Worm (Caenorhabditis elegans) whole organism, young adult: ENCODE data around the gene F59A6.3.

Source experiments
- B0019.2 ChIP-seq: fragments of 200-800 bp; sonication (Bioruptor generic); conservative IDR thresholded peaks from 2 replicates; pipeline ENCODE4 v1.3.6; 2022; ENCODE audit warnings: missing genetic modification reagents, missing genetic modification characterization, missing compliant biosample characterization
- C06A6.2 ChIP-seq: fragments of 200-800 bp; sonication (Bioruptor generic); conservative IDR thresholded peaks from 2 replicates; pipeline ENCODE4 v1.3.6; 2022; ENCODE audit warnings: missing genetic modification characterization, missing compliant biosample characterization
- F23B12.7 ChIP-seq: sonication (generic microtip); optimal IDR thresholded peaks from 2 replicates; lab custom pipeline; 2017; ENCODE audit warnings: missing genetic modification characterization, mild to moderate bottlenecking, missing compliant biosample characterization, antibody characterized with exemption, moderate library complexity; ENCODE audit not compliant: insufficient read depth
- F52B5.7 ChIP-seq: sonication (generic microtip); optimal IDR thresholded peaks from 2 replicates; lab custom pipeline; 2016; ENCODE audit warnings: mild to moderate bottlenecking, missing genetic modification characterization, missing compliant biosample characterization
- aptf-3 ChIP-seq: fragments of 200-800 bp; sonication (Bioruptor generic); IDR thresholded peaks from 2 replicates; pipeline ENCODE4 v1.3.6; 2022; ENCODE audit warnings: missing genetic modification characterization, missing compliant biosample characterization
- attf-3 ChIP-seq: fragments of 200-800 bp; sonication (Bioruptor generic); conservative IDR thresholded peaks from 2 replicates; pipeline ENCODE4 v1.3.6; 2022; ENCODE audit warnings: missing genetic modification reagents, missing genetic modification characterization, missing compliant biosample characterization
- attf-5 ChIP-seq: fragments of 200-800 bp; sonication (Bioruptor generic); optimal IDR thresholded peaks from 2 replicates; lab custom pipeline; 2018; ENCODE audit warnings: mild to moderate bottlenecking, missing genetic modification characterization, missing compliant biosample characterization
- ceh-79 ChIP-seq: sonication (generic microtip); optimal IDR thresholded peaks from 2 replicates; lab custom pipeline; 2017; ENCODE audit warnings: mild to moderate bottlenecking, missing genetic modification characterization, missing compliant biosample characterization
- die-1 ChIP-seq: sonication (generic microtip); optimal IDR thresholded peaks from 2 replicates; lab custom pipeline; 2016; ENCODE audit warnings: missing genotype, mild to moderate bottlenecking, missing genetic modification characterization, missing compliant biosample characterization
- dox-1 ChIP-seq: fragments of 200-800 bp; sonication (Bioruptor generic); IDR thresholded peaks from 2 replicates; pipeline ENCODE4 v1.3.6; 2022; ENCODE audit warnings: missing genetic modification reagents, missing genetic modification characterization, missing compliant biosample characterization
- dpff-1 ChIP-seq: sonication (generic microtip); optimal IDR thresholded peaks from 2 replicates; lab custom pipeline; 2017; ENCODE audit warnings: mild to moderate bottlenecking, missing genetic modification characterization, missing compliant biosample characterization
- dpl-1 ChIP-seq: fragments of 150-350 bp; optimal IDR thresholded peaks from 2 replicates; lab custom pipeline; 2014; ENCODE audit warnings: missing biosample characterization, missing genetic modification reagents, missing genetic modification characterization
- ets-4 ChIP-seq: fragments of 200-800 bp; sonication (Bioruptor generic); optimal IDR thresholded peaks from 2 replicates; lab custom pipeline; 2018; ENCODE audit warnings: mild to moderate bottlenecking, missing genetic modification characterization, missing compliant biosample characterization
- lag-1 ChIP-seq: fragments of 200-800 bp; sonication (Bioruptor generic); IDR thresholded peaks from 2 replicates; pipeline ENCODE4 v1.3.6; 2022; ENCODE audit warnings: missing genetic modification reagents, missing genetic modification characterization, missing compliant biosample characterization
- lin-54 ChIP-seq: fragments of 200-800 bp; sonication (Bioruptor generic); optimal IDR thresholded peaks from 2 replicates; lab custom pipeline; 2018; ENCODE audit warnings: mild to moderate bottlenecking, missing genetic modification characterization, missing compliant biosample characterization
- lsl-1 ChIP-seq: fragments of 200-800 bp; sonication (Bioruptor generic); optimal IDR thresholded peaks from 2 replicates; lab custom pipeline; 2018; ENCODE audit warnings: mild to moderate bottlenecking, missing genetic modification characterization, moderate library complexity, missing compliant biosample characterization
- madf-3 ChIP-seq: fragments of 200-800 bp; sonication (Bioruptor generic); IDR thresholded peaks from 2 replicates; pipeline ENCODE4 v1.3.6; 2022; ENCODE audit warnings: missing genetic modification reagents, missing genetic modification characterization, missing compliant biosample characterization
- madf-6 ChIP-seq: fragments of 200-800 bp; sonication (Bioruptor generic); IDR thresholded peaks from 2 replicates; pipeline ENCODE4 v1.3.6; 2022; ENCODE audit warnings: missing genetic modification reagents, missing genetic modification characterization, missing compliant biosample characterization
- mcd-1 ChIP-seq: fragments of 200-800 bp; sonication (Bioruptor generic); IDR thresholded peaks from 2 replicates; pipeline ENCODE4 v1.3.6; 2022; ENCODE audit warnings: missing genetic modification reagents, missing genetic modification characterization, missing compliant biosample characterization
- mel-28 ChIP-seq: sonication (generic microtip); optimal IDR thresholded peaks from 2 replicates; lab custom pipeline; 2016; ENCODE audit warnings: borderline replicate concordance, mild to moderate bottlenecking, missing genetic modification characterization, missing compliant biosample characterization
- nfya-1 ChIP-seq: sonication (generic microtip); optimal IDR thresholded peaks from 2 replicates; lab custom pipeline; 2017; ENCODE audit warnings: antibody characterized with exemption, missing compliant biosample characterization, missing genetic modification characterization, borderline replicate concordance; ENCODE audit not compliant: insufficient read depth
- nhr-120 ChIP-seq: fragments of 200-800 bp; sonication (Bioruptor generic); IDR thresholded peaks from 2 replicates; pipeline ENCODE4 v1.3.6; 2022; ENCODE audit warnings: missing genetic modification characterization, missing compliant biosample characterization
- nhr-27 ChIP-seq: fragments of 200-800 bp; sonication (Bioruptor generic); optimal IDR thresholded peaks from 2 replicates; lab custom pipeline; 2018; ENCODE audit warnings: mild to moderate bottlenecking, missing genetic modification characterization, moderate library complexity, missing compliant biosample characterization
- nhr-80 ChIP-seq: sonication (generic microtip); optimal IDR thresholded peaks from 2 replicates; lab custom pipeline; 2016; ENCODE audit warnings: missing genetic modification characterization, missing compliant biosample characterization
- rcor-1 ChIP-seq: fragments of 200-800 bp; sonication (Bioruptor generic); IDR thresholded peaks from 2 replicates; pipeline ENCODE4 v1.3.6; 2022; ENCODE audit warnings: missing genetic modification reagents, missing genetic modification characterization, missing compliant biosample characterization
- rpc-1 ChIP-seq, 2 experiments: fragments of 150-350 bp in 1 of 2; sonication (generic microtip) in 1 of 2; optimal IDR thresholded peaks; 2 replicates each; lab custom pipeline; 2014 to 2018; ENCODE audit warnings: missing biosample characterization in 1 of 2, missing genetic modification characterization in 1 of 2, missing genetic modification reagents in 1 of 2, missing genotype in 1 of 2
- sdz-38 ChIP-seq: sonication (generic microtip); optimal IDR thresholded peaks from 2 replicates; lab custom pipeline; 2016; ENCODE audit warnings: missing genotype, missing genetic modification characterization, missing compliant biosample characterization
- snpc-1.3 ChIP-seq: sonication (generic microtip); optimal IDR thresholded peaks from 2 replicates; lab custom pipeline; 2017; ENCODE audit warnings: missing genetic modification characterization, mild to moderate bottlenecking, missing compliant biosample characterization, antibody characterized with exemption, moderate library complexity, missing genotype, missing genetic modification reagents; ENCODE audit not compliant: insufficient read depth
- snpc-3.4 ChIP-seq: sonication (generic microtip); optimal IDR thresholded peaks from 2 replicates; lab custom pipeline; 2017; ENCODE audit warnings: missing genetic modification characterization, mild to moderate bottlenecking, missing compliant biosample characterization, antibody characterized with exemption, moderate library complexity, missing genotype, missing genetic modification reagents
- sptf-2 ChIP-seq: fragments of 200-800 bp; sonication (Bioruptor generic); optimal IDR thresholded peaks from 2 replicates; lab custom pipeline; 2018; ENCODE audit warnings: mild to moderate bottlenecking, missing genetic modification characterization, missing compliant biosample characterization
- tbp1 ChIP-seq: fragments of 200-800 bp; sonication (Bioruptor generic); optimal IDR thresholded peaks from 2 replicates; lab custom pipeline; 2018; ENCODE audit warnings: mild to moderate bottlenecking, missing genetic modification characterization, missing compliant biosample characterization
- tbx-9 ChIP-seq: sonication (generic microtip); optimal IDR thresholded peaks from 2 replicates; lab custom pipeline; 2016; ENCODE audit warnings: borderline replicate concordance, missing genetic modification characterization, inconsistent platforms, missing compliant biosample characterization
- tlf-1 ChIP-seq: fragments of 200-800 bp; sonication (Bioruptor generic); optimal IDR thresholded peaks from 2 replicates; lab custom pipeline; 2018; ENCODE audit warnings: mild to moderate bottlenecking, missing genetic modification characterization, missing compliant biosample characterization
- unc-130 ChIP-seq: sonication (generic microtip); optimal IDR thresholded peaks from 2 replicates; lab custom pipeline; 2016; ENCODE audit warnings: missing genetic modification reagents, missing genetic modification characterization, missing compliant biosample characterization
- zfh-2 ChIP-seq: fragments of 200-800 bp; sonication (Bioruptor generic); conservative IDR thresholded peaks from 2 replicates; pipeline ENCODE4 v1.3.6; 2022; ENCODE audit warnings: missing genetic modification reagents, missing genetic modification characterization, missing compliant biosample characterization
- ztf-25 ChIP-seq: fragments of 200-800 bp; sonication (Bioruptor generic); IDR thresholded peaks from 2 replicates; pipeline ENCODE4 v1.3.6; 2022; ENCODE audit warnings: missing genetic modification reagents, missing genetic modification characterization, missing compliant biosample characterization
- ztf-28 ChIP-seq: fragments of 200-800 bp; sonication (Bioruptor generic); IDR thresholded peaks from 2 replicates; pipeline ENCODE4 v1.3.6; 2022; ENCODE audit warnings: missing genetic modification reagents, missing genetic modification characterization, missing compliant biosample characterization
- ztf-3 ChIP-seq: fragments of 200-800 bp; sonication (Bioruptor generic); optimal IDR thresholded peaks from 2 replicates; lab custom pipeline; 2018; ENCODE audit warnings: mild to moderate bottlenecking, missing genetic modification characterization, missing compliant biosample characterization

F59A6.3 gene

DNA sequence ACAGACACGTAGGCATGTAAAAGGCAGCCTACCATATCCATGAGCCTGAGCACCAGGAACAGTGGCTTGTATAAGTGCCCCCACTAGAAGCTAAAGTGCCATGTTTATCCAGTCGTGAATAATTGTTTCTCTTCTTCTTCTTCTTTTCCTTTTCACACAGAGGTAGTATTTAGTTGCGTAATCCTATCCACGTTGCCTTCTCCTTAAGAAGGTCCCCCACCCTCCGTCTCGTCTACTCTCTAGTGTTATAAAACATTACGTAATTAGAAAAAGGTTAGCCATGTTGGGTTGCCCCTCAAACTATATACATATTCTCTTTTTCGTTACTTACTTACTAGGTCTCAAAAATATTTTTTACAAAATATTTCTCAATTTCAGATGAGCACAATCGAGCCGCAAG lies 21.5 kb upstream of the F59A6.3 start:
- TF ChIP-seq ztf-3: no peak
- TF ChIP-seq ztf-28: no peak
- TF ChIP-seq F23B12.7 (tag; lab: Kevin White, UChicago): no peak
- no peak for TF ChIP-seq snpc-1.3 (tag; lab: Kevin White, UChicago)
- no peak for TF ChIP-seq nhr-80 (tag; lab: Kevin White, UChicago)
- no peak for TF ChIP-seq C06A6.2
- no peak for TF ChIP-seq ztf-25 (GFP tag; lab: Robert Waterston, UW)
- TF ChIP-seq nhr-120 (GFP tag; lab: Robert Waterston, UW): no peak
- TF ChIP-seq, all 124 proteins: peak for 0

- TF ChIP-seq rpc-1 (optimal IDR thresholded peaks at IDR 0.05; lab: Kevin White, UChicago) (no peak), rpc-1 (tag; optimal IDR thresholded peaks at IDR 0.05; lab: Kevin White, UChicago) (no peak), tbx-9 (tag; lab: Kevin White, UChicago) (no peak), nhr-27 (no peak)
Measured at ce11 chrII:4987257-4987656, 20.9 kb upstream of the F59A6.3 start.

DNA sequence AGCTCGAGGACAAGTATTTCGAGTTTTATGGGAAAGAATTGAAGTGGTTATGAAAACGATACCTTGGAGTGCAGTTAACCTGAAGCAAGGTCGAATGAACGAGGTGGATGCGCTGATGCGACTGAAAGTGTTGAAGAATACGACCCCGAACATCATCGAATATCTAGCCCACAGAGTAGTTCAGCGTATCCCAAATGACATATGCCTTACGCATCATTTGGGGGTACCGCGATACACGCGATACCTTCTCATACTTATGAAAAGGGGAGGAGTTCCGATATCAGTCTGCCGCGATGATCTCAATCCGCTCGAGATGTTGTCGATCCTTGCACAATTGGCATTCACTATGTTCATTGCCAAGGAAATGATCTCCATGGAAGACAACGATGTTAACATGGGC lies 18.3 kb upstream of the F59A6.3 start, which contains the start of gene T27F7.12:
TSS of gene T27F7.12 (plus strand) at position 301 of the 400 bp plus-strand sequence.
- TF ChIP-seq tlf-1 (no peak), mel-28 (tag; lab: Kevin White, UChicago) (no peak), lin-54 (GFP tag; lab: Kevin White, UChicago) (no peak), madf-3 (GFP tag; lab: Robert Waterston, UW) (no peak), die-1 (no peak), dpff-1 (tag; lab: Kevin White, UChicago) (no peak), aptf-3 (0 out of 2 replicates have a peak, but pooled peaks have one; percentile 33)

DNA sequence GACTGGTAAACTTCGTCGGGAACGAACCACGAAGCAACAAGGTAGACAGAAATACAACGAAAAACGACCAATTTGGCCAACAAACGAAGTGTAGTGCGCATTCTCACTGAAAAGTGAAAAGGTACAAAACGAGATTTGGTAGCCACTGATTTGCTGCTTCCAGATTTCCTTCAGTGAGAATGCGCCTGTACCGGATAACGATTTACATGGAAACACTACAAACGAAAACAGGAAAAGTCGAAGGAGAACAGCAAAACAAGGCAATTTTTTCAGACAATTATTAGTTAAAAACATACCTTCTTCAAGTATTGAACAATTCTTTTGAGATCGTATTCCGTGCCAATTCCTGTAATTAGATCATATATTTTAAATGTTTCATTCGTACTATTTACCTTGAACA lies 15.2 kb upstream of the F59A6.3 start, which contains the start of gene pigb-1:
TSS of gene pigb-1 (minus strand) at position 101 of the 400 bp plus-strand sequence.
- TF ChIP-seq madf-3 (GFP tag; lab: Robert Waterston, UW): 0 out of 2 replicates have a peak, but pooled peaks have one; percentile 11
- no peak for TF ChIP-seq rcor-1

ce11 chrII:4993530-4994192 lies 14.5 kb upstream of the F59A6.3 start, which contains the start of the genes eif-1 and vps-24:
eif-1 (minus strand) TSS chrII:4993580.
vps-24 (plus strand) TSS chrII:4993998.
- TF ChIP-seq ets-4 (GFP tag; lab: Kevin White, UChicago): no peak
- peak; percentile 48 for TF ChIP-seq lsl-1 (GFP tag; lab: Kevin White, UChicago)
- TF ChIP-seq attf-5 (GFP tag; lab: Kevin White, UChicago): peak; percentile 75
- TF ChIP-seq B0019.2 (GFP tag; lab: Robert Waterston, UW): peak; percentile 56; the same call in 1 of the 2 replicates
- TF ChIP-seq snpc-1.3 (tag; lab: Kevin White, UChicago): peak; percentile 42
- peak; percentile 80 for TF ChIP-seq dox-1 (GFP tag; lab: Robert Waterston, UW)
- TF ChIP-seq tbp1 (GFP tag; lab: Kevin White, UChicago): no peak
- TF ChIP-seq mcd-1 (GFP tag; lab: Robert Waterston, UW): peak; percentile 42; the same call in 1 of the 2 replicates
- TF ChIP-seq unc-130 (GFP tag; lab: Kevin White, UChicago): peak; percentile 7
- no peak for TF ChIP-seq sdz-38
- TF ChIP-seq lin-54 (GFP tag; lab: Kevin White, UChicago): peak; percentile 5
- no peak for TF ChIP-seq C06A6.2
- peak; percentile 12 for TF ChIP-seq F23B12.7 (tag; lab: Kevin White, UChicago)
- no peak for TF ChIP-seq F52B5.7 (tag; lab: Kevin White, UChicago)
- TF ChIP-seq nhr-120 (GFP tag; lab: Robert Waterston, UW): no peak
- no peak for TF ChIP-seq zfh-2 (GFP tag; lab: Robert Waterston, UW)
- TF ChIP-seq snpc-3.4: peak; percentile 17
- TF ChIP-seq ceh-79 (tag; lab: Kevin White, UChicago): no peak
- no peak for TF ChIP-seq sptf-2 (GFP tag; lab: Kevin White, UChicago)
- TF ChIP-seq lag-1 (GFP tag; lab: Robert Waterston, UW): no peak
- peak; percentile 51 for TF ChIP-seq madf-6
- TF ChIP-seq dpl-1 (GFP tag; lab: Kevin White, UChicago): peak; percentile 30
- TF ChIP-seq nhr-80 (tag; lab: Kevin White, UChicago): peak; percentile 26
- no peak for TF ChIP-seq attf-3 (GFP tag; lab: Robert Waterston, UW)
- no peak for TF ChIP-seq nfya-1 (tag; lab: Kevin White, UChicago)
